Fruit fly (Drosophila melanogaster): ENCODE measurements around the gene CG2924.

The CG2924 gene

DNA sequence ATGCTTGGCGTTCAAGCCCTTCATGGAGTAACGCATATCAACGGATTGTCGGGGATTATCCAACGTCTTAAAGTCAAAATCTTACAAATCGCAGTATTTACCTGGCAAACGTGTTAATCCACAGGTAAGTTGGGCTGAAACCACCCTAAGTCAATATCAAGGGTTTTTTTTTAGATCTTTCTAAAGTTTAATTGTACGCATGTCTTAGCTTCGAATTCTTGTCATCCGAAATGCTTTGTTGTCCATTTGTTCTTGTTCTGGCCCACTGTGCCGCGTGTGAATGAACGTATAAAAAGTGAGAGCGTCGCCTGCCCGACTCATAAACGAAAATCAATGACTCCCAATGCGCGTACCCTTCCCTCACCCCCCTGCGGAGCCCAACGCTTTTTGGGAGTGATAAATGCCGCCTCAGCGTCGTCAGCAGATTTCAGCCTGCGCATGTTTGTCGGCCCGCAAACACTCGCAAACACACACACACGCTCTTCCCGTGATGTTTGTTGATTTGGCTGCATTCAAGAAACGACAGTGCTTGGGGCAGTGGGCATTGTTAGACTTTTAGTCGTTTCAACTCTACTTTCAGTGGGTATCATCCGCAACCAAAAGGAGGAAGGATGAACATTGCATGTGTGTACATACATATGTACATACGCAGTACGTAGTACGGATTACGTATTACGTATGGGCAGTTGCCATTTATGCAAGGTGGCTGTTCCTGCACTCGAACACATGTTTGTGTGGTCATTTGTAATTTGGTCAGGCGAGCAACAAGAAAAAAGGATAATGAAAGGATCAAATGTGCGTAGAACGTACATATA is 25.9 kb upstream of the CG2924 start (continued):
- TF ChIP-seq gcm2 (GFP tag; optimal IDR thresholded peaks at IDR 0.05) (peak; percentile 72), grn (GFP tag; optimal IDR thresholded peaks at IDR 0.05) (peak; percentile 64), CG15011 (GFP tag; optimal IDR thresholded peaks at IDR 0.05) (peak; percentile 93), CG12236 (GFP tag; optimal IDR thresholded peaks at IDR 0.05) (peak; percentile 91), shn (GFP tag; optimal IDR thresholded peaks at IDR 0.05) (peak; percentile 97), Fer3 (tag; optimal IDR thresholded peaks at IDR 0.05) (peak; percentile 81), Ptx1 (GFP tag; IDR thresholded peaks at IDR 0.05) (peak; percentile 88), CG2875 (GFP tag; optimal IDR thresholded peaks at IDR 0.05) (peak; percentile 94), stwl (tag; optimal IDR thresholded peaks at IDR 0.05) (peak; percentile 3), nerfin-2 (GFP tag; IDR thresholded peaks at IDR 0.05; ENCODE audit: partially characterized antibody) (no peak; the same call in 1 of the 2 replicates), fd102C (GFP tag; optimal IDR thresholded peaks at IDR 0.05) (peak; percentile 42), CG6689 (GFP tag; IDR thresholded peaks at IDR 0.05) (peak; percentile 88), ems (GFP tag; optimal IDR thresholded peaks at IDR 0.05) (peak; percentile 94), NC2β (GFP tag; optimal IDR thresholded peaks at IDR 0.05) (peak; percentile 91), ewg (GFP tag; optimal IDR thresholded peaks at IDR 0.05) (peak; percentile 87), sens (GFP tag) (peak; percentile 99), odd (GFP tag; optimal IDR thresholded peaks at IDR 0.05) (peak; percentile 94), Hmx (GFP tag; optimal IDR thresholded peaks at IDR 0.05) (peak; percentile 84), yki (optimal IDR thresholded peaks at IDR 0.05) (no peak), Gug (GFP tag; IDR thresholded peaks at IDR 0.05) (peak; percentile 76), CG32532 (GFP tag; IDR thresholded peaks at IDR 0.05) (peak; percentile 77), Poxn (GFP tag; IDR thresholded peaks at IDR 0.05) (peak; percentile 6; the same call in 1 of the 2 replicates), Max (GFP tag; optimal IDR thresholded peaks at IDR 0.05) (peak; percentile 92), tll (GFP tag; optimal IDR thresholded peaks at IDR 0.05) (peak; percentile 71 to 75), E2f2 (GFP tag; IDR thresholded peaks at IDR 0.05) (peak; percentile 55), Dip2 (GFP tag; IDR thresholded peaks at IDR 0.05) (peak; percentile 44; the same call in 1 of the 2 replicates), CG10147 (GFP tag; optimal IDR thresholded peaks at IDR 0.05) (peak; percentile 91), ci (GFP tag; IDR thresholded peaks at IDR 0.05) (no peak; the same call in 1 of the 3 replicates), pita (GFP tag; optimal IDR thresholded peaks at IDR 0.05) (no peak), CG14965 (GFP tag; optimal IDR thresholded peaks at IDR 0.05; ENCODE audit: borderline replicate concordance) (peak; percentile 72), CG6272 (GFP tag; IDR thresholded peaks at IDR 0.05) (no peak), CG2712 (tag; optimal IDR thresholded peaks at IDR 0.05) (peak; percentile 94), bsh (GFP tag; optimal IDR thresholded peaks at IDR 0.05) (peak; percentile 90 to 91), CG8388 (GFP tag; optimal IDR thresholded peaks at IDR 0.05) (peak; percentile 89), Oli (tag; optimal IDR thresholded peaks at IDR 0.05) (peak; percentile 97), TFAM (GFP tag; optimal IDR thresholded peaks at IDR 0.05) (peak; percentile 81), ab (GFP tag; optimal IDR thresholded peaks at IDR 0.05) (peak; percentile 86), CG31365 (tag; optimal IDR thresholded peaks at IDR 0.05) (peak; percentile 74), aop (GFP tag; IDR thresholded peaks at IDR 0.05) (no peak), CG7357 (GFP tag; IDR thresholded peaks at IDR 0.05) (peak; percentile 80), MESR4 (GFP tag; optimal IDR thresholded peaks at IDR 0.05) (no peak), lola (GFP tag; optimal IDR thresholded peaks at IDR 0.05) (peak in 1 of 3 experiments; percentile 97), so (GFP tag; IDR thresholded peaks at IDR 0.05) (peak; percentile 72; the same call in 2 of the 3 replicates), CG9215 (GFP tag; IDR thresholded peaks at IDR 0.05) (peak; percentile 85), HmgD (GFP tag; optimal IDR thresholded peaks at IDR 0.05) (peak; percentile 88), crp (GFP tag; optimal IDR thresholded peaks at IDR 0.05) (peak in 1 of 2 experiments; percentile 60), CG18262 (tag; optimal IDR thresholded peaks at IDR 0.05) (peak; percentile 98), exex (tag; optimal IDR thresholded peaks at IDR 0.05) (peak; percentile 64)

All from whole organism, embryonic.